Worm (Caenorhabditis elegans) whole organism, mixed stage, embryonic: ENCODE data around the gene cht-4.

Experiments used
- bed-3 ChIP-seq: fragments of 200-800 bp; sonication (Bioruptor generic); optimal IDR thresholded peaks from 3 replicates; lab custom pipeline; 2018; ENCODE audit warnings: mild to moderate bottlenecking, missing genetic modification characterization, moderate library complexity, missing compliant biosample characterization
- blmp-1 ChIP-seq: fragments of 150-350 bp; optimal IDR thresholded peaks from 2 replicates; lab custom pipeline; 2014; ENCODE audit warnings: missing biosample characterization, missing genetic modification characterization
- ceh-39 ChIP-seq: fragments of 150-350 bp; optimal IDR thresholded peaks from 2 replicates; lab custom pipeline; 2014; ENCODE audit warnings: missing biosample characterization, missing genetic modification characterization
- ceh-43 ChIP-seq: fragments of 200-800 bp; sonication (Bioruptor generic); optimal IDR thresholded peaks from 2 replicates; lab custom pipeline; 2018; ENCODE audit warnings: mild to moderate bottlenecking, missing genetic modification characterization, moderate library complexity, missing compliant biosample characterization
- ceh-83 ChIP-seq: fragments of 200-800 bp; sonication (Bioruptor generic); optimal IDR thresholded peaks from 2 replicates; lab custom pipeline; 2018; ENCODE audit warnings: mild to moderate bottlenecking, missing genetic modification characterization, missing compliant biosample characterization
- ces-1 ChIP-seq: fragments of 150-350 bp; optimal IDR thresholded peaks from 2 replicates; lab custom pipeline; 2014; ENCODE audit warnings: missing biosample characterization, missing genetic modification reagents, missing genetic modification characterization
- cnd-1 ChIP-seq: fragments of 200-800 bp; sonication (Bioruptor generic); optimal IDR thresholded peaks from 2 replicates; lab custom pipeline; 2018; ENCODE audit warnings: mild to moderate bottlenecking, missing genetic modification characterization, missing compliant biosample characterization
- drap-1 ChIP-seq: fragments of 200-800 bp; sonication (Bioruptor generic); optimal IDR thresholded peaks from 3 replicates; lab custom pipeline; 2018; ENCODE audit warnings: mild to moderate bottlenecking, missing genetic modification characterization, missing compliant biosample characterization
- elt-1 ChIP-seq: sonication (generic microtip); optimal IDR thresholded peaks from 2 replicates; lab custom pipeline; 2017; ENCODE audit warnings: missing genetic modification characterization, mild to moderate bottlenecking, missing compliant biosample characterization, antibody characterized with exemption, moderate library complexity, borderline replicate concordance; ENCODE audit not compliant: insufficient read depth
- elt-3 ChIP-seq: fragments of 150-350 bp; optimal IDR thresholded peaks from 2 replicates; lab custom pipeline; 2014; ENCODE audit warnings: missing biosample characterization, missing genetic modification characterization
- flh-1 ChIP-seq: fragments of 200-800 bp; sonication (Bioruptor generic); optimal IDR thresholded peaks from 2 replicates; lab custom pipeline; 2018; ENCODE audit warnings: mild to moderate bottlenecking, missing genetic modification characterization, moderate library complexity, missing compliant biosample characterization
- ham-2 ChIP-seq: fragments of 200-800 bp; sonication (Bioruptor generic); optimal IDR thresholded peaks from 2 replicates; lab custom pipeline; 2018; ENCODE audit warnings: mild to moderate bottlenecking, missing genetic modification characterization, missing compliant biosample characterization
- hlh-1 ChIP-seq: fragments of 150-350 bp; optimal IDR thresholded peaks from 2 replicates; lab custom pipeline; 2014; ENCODE audit warnings: missing biosample characterization, missing genetic modification reagents, missing genetic modification characterization
- lin-13 ChIP-seq: fragments of 150-350 bp; optimal IDR thresholded peaks from 2 replicates; lab custom pipeline; 2014; ENCODE audit warnings: missing biosample characterization, missing genetic modification characterization
- lin-32 ChIP-seq: fragments of 200-800 bp; sonication (Bioruptor generic); optimal IDR thresholded peaks from 2 replicates; lab custom pipeline; 2018; ENCODE audit warnings: mild to moderate bottlenecking, missing genetic modification characterization, missing compliant biosample characterization
- lsy-2 ChIP-seq: fragments of 150-350 bp; optimal IDR thresholded peaks from 2 replicates; lab custom pipeline; 2014; ENCODE audit warnings: missing biosample characterization, missing genetic modification characterization
- mab-5 ChIP-seq: fragments of 150-350 bp; optimal IDR thresholded peaks from 2 replicates; lab custom pipeline; 2014; ENCODE audit warnings: missing biosample characterization, missing genetic modification characterization
- mls-2 ChIP-seq: sonication (generic microtip); optimal IDR thresholded peaks from 2 replicates; lab custom pipeline; 2016; ENCODE audit warnings: mild to moderate bottlenecking, missing genetic modification characterization, moderate library complexity, missing compliant biosample characterization
- nhr-12 ChIP-seq: fragments of 150-350 bp; optimal IDR thresholded peaks from 2 replicates; lab custom pipeline; 2014; ENCODE audit warnings: missing biosample characterization, missing genetic modification characterization
- nhr-2 ChIP-seq: fragments of 150-350 bp; optimal IDR thresholded peaks from 2 replicates; lab custom pipeline; 2014; ENCODE audit warnings: missing biosample characterization, missing genetic modification characterization
- nhr-237 ChIP-seq: fragments of 150-350 bp; optimal IDR thresholded peaks from 2 replicates; lab custom pipeline; 2014; ENCODE audit warnings: missing biosample characterization, missing genetic modification characterization
- nhr-28 ChIP-seq: fragments of 150-350 bp; optimal IDR thresholded peaks from 2 replicates; lab custom pipeline; 2014; ENCODE audit warnings: missing biosample characterization, missing genetic modification characterization
- nhr-76 ChIP-seq: sonication (generic microtip); optimal IDR thresholded peaks from 2 replicates; lab custom pipeline; 2017; ENCODE audit warnings: missing biosample characterization, missing genetic modification characterization
- pha-4 ChIP-seq: fragments of 150-350 bp; optimal IDR thresholded peaks from 2 replicates; lab custom pipeline; 2018; ENCODE audit warnings: missing biosample characterization, missing genetic modification reagents, missing genetic modification characterization
- sem-2 ChIP-seq: fragments of 200-800 bp; sonication (Bioruptor generic); optimal IDR thresholded peaks from 2 replicates; lab custom pipeline; 2018; ENCODE audit warnings: mild to moderate bottlenecking, missing genetic modification characterization, missing compliant biosample characterization
- snpc-4 ChIP-seq: fragments of 150-350 bp; optimal IDR thresholded peaks from 2 replicates; lab custom pipeline; 2014; ENCODE audit warnings: missing biosample characterization, missing genetic modification characterization
- sptf-1 ChIP-seq: sonication (generic microtip); optimal IDR thresholded peaks from 2 replicates; lab custom pipeline; 2017; ENCODE audit warnings: mild to moderate bottlenecking, missing genetic modification characterization, moderate library complexity, missing compliant biosample characterization
- tbx-8 ChIP-seq: fragments of 200-800 bp; sonication (Bioruptor generic); optimal IDR thresholded peaks from 2 replicates; lab custom pipeline; 2018; ENCODE audit warnings: mild to moderate bottlenecking, missing genetic modification characterization, moderate library complexity, missing compliant biosample characterization
- unc-120 ChIP-seq: sonication (generic microtip); optimal IDR thresholded peaks from 2 replicates; lab custom pipeline; 2017; ENCODE audit warnings: missing genetic modification characterization, missing compliant biosample characterization; ENCODE audit not compliant: poor library complexity, severe bottlenecking
- unc-62 ChIP-seq: fragments of 150-350 bp; optimal IDR thresholded peaks from 2 replicates; lab custom pipeline; 2014; ENCODE audit warnings: missing biosample characterization, missing genetic modification reagents, missing genetic modification characterization
- ztf-11 ChIP-seq: fragments of 150-350 bp; optimal IDR thresholded peaks from 2 replicates; lab custom pipeline; 2014; ENCODE audit warnings: missing biosample characterization, missing genetic modification characterization

Gene cht-4

ce11 chrIII:1626524-1626923 is 30.8 kb downstream of the cht-4 start, which contains the start of gene Y22D7AL.4:
Gene Y22D7AL.4, plus strand, starts transcription at chrIII:1626632.
- TF ChIP-seq nhr-76 (tag; lab: Kevin White, UChicago), result no peak
- no peak for TF ChIP-seq blmp-1
- TF ChIP-seq ceh-83 (GFP tag; lab: Kevin White, UChicago), result no peak
- no peak for TF ChIP-seq nhr-237 (tag; lab: Kevin White, UChicago)
- TF ChIP-seq ztf-11 (tag; lab: Kevin White, UChicago), result no peak
- TF ChIP-seq hlh-1 (tag; lab: Kevin White, UChicago), result no peak
- TF ChIP-seq mab-5 (tag; lab: Kevin White, UChicago), result no peak
- no peak for TF ChIP-seq unc-62 (GFP tag; lab: Kevin White, UChicago)
- TF ChIP-seq nhr-28 (tag; lab: Kevin White, UChicago), result no peak

ce11 chrIII:1625660-1626275 is 31.5 kb downstream of the cht-4 start:
- no peak for TF ChIP-seq unc-62 (GFP tag; lab: Kevin White, UChicago)
- TF ChIP-seq bed-3 (GFP tag; lab: Kevin White, UChicago), result no peak
- TF ChIP-seq sptf-1 (tag; lab: Kevin White, UChicago), result no peak
- no peak for TF ChIP-seq mab-5 (tag; lab: Kevin White, UChicago)
- no peak for TF ChIP-seq nhr-12 (tag; lab: Kevin White, UChicago)
- no peak for TF ChIP-seq snpc-4
- no peak for TF ChIP-seq elt-1 (tag; lab: Kevin White, UChicago)
- TF ChIP-seq lsy-2 (tag; lab: Kevin White, UChicago), result no peak
- TF ChIP-seq elt-3 (tag; lab: Kevin White, UChicago), result no peak
- TF ChIP-seq tbx-8 (GFP tag; lab: Kevin White, UChicago), result no peak
- TF ChIP-seq nhr-76 (tag; lab: Kevin White, UChicago), result no peak
- TF ChIP-seq nhr-28 (tag; lab: Kevin White, UChicago), result no peak
- no peak for TF ChIP-seq hlh-1 (tag; lab: Kevin White, UChicago)

DNA sequence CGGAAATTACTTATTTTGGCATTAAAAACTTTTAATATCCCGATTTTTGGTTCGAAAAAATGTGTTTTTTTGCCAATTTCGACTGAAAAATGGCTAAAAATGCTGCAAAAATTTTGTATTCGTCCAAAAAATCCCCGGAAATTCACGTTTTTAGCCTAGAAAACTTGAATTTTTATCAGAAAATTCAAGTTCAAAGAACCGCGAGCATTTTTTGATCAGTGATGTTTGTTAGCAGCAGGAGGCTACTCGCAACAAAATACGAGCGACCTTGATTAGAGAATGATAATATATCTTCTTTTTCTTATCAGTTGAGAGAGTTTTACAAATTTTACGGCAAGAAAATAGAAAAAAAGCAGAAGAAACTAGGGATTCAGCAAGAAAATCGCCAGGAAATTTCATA is 35.0 kb downstream of the cht-4 start:
- TF ChIP-seq lin-32 (GFP tag; lab: Kevin White, UChicago) (no peak), sptf-1 (tag; lab: Kevin White, UChicago) (no peak), snpc-4 (no peak), ceh-39 (tag; lab: Kevin White, UChicago) (no peak), ceh-83 (GFP tag; lab: Kevin White, UChicago) (no peak), ceh-43 (GFP tag; lab: Kevin White, UChicago) (no peak), nhr-12 (tag; lab: Kevin White, UChicago) (no peak), mls-2 (tag; lab: Kevin White, UChicago) (no peak), blmp-1 (no peak), nhr-2 (tag; lab: Kevin White, UChicago) (no peak), pha-4 (tag; lab: Kevin White, UChicago) (no peak), elt-3 (tag; lab: Kevin White, UChicago) (no peak), lin-13 (no peak), flh-1 (GFP tag; lab: Kevin White, UChicago) (no peak), sem-2 (GFP tag; lab: Kevin White, UChicago) (no peak), nhr-28 (tag; lab: Kevin White, UChicago) (no peak), nhr-237 (tag; lab: Kevin White, UChicago) (no peak), elt-1 (tag; lab: Kevin White, UChicago) (no peak), mab-5 (tag; lab: Kevin White, UChicago) (no peak)
- TF ChIP-seq, all 35 proteins: peak for 0

- TF ChIP-seq ces-1 (GFP tag; lab: Kevin White, UChicago) (no peak), lsy-2 (tag; lab: Kevin White, UChicago) (no peak), bed-3 (GFP tag; lab: Kevin White, UChicago) (no peak), ceh-43 (GFP tag; lab: Kevin White, UChicago) (no peak), cnd-1 (tag; lab: Kevin White, UChicago) (no peak)
These were observed 36.0 kb downstream of the cht-4 start for ce11 chrIII:1621330-1621729.

DNA sequence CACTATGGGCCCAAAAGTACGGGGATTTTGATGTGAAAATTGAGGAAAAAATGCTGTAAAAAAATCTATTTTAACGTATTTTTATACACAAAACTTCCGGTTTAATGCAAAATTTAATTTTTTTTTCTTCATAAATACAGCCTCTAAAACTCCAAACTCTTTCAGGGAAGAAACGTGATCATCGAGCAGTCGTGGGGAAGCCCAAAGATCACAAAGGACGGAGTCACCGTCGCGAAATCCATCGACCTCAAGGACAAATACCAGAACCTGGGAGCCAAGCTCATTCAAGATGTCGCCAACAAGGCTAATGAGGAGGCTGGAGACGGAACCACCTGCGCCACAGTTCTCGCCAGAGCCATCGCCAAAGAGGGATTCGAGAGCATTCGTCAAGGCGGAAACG is 37.4 kb downstream of the cht-4 start:
- no peak for TF ChIP-seq flh-1 (GFP tag; lab: Kevin White, UChicago)
- no peak for TF ChIP-seq lsy-2 (tag; lab: Kevin White, UChicago)
- no peak for TF ChIP-seq drap-1 (GFP tag; lab: Kevin White, UChicago)
- TF ChIP-seq nhr-237 (tag; lab: Kevin White, UChicago), result no peak
- no peak for TF ChIP-seq nhr-12 (tag; lab: Kevin White, UChicago)
- no peak for TF ChIP-seq elt-3 (tag; lab: Kevin White, UChicago)
- no peak for TF ChIP-seq sem-2 (GFP tag; lab: Kevin White, UChicago)
- no peak for TF ChIP-seq ham-2 (GFP tag; lab: Kevin White, UChicago)
- TF ChIP-seq lin-13, result no peak
- no peak for TF ChIP-seq ceh-43 (GFP tag; lab: Kevin White, UChicago)
- no peak for TF ChIP-seq cnd-1 (tag; lab: Kevin White, UChicago)
- no peak for TF ChIP-seq unc-120 (tag; lab: Kevin White, UChicago)
- TF ChIP-seq elt-1 (tag; lab: Kevin White, UChicago), result no peak
- no peak for TF ChIP-seq nhr-2 (tag; lab: Kevin White, UChicago)
- TF ChIP-seq ces-1 (GFP tag; lab: Kevin White, UChicago), result no peak
- no peak for TF ChIP-seq unc-62 (GFP tag; lab: Kevin White, UChicago)
